Worm (Caenorhabditis elegans): ENCODE measurements around the gene cul-2.

ce11 chrIII:13654950-13655349, 32.1 kb upstream of the cul-2 start:
- TF ChIP-seq eyg-1 (tag; optimal IDR thresholded peaks at IDR 0.05) = no peak
- TF ChIP-seq rnt-1 (tag; optimal IDR thresholded peaks at IDR 0.05) = no peak
- no peak for TF ChIP-seq elt-4 (tag; optimal IDR thresholded peaks at IDR 0.05)
- no peak for TF ChIP-seq ama-1 (optimal IDR thresholded peaks at IDR 0.05)
- no peak for TF ChIP-seq che-1 (tag; optimal IDR thresholded peaks at IDR 0.05)
- no peak for TF ChIP-seq lim-6 (tag; optimal IDR thresholded peaks at IDR 0.05)
- no peak for TF ChIP-seq pax-1 (tag; optimal IDR thresholded peaks at IDR 0.05)
- no peak for TF ChIP-seq F13H6.1 (tag; optimal IDR thresholded peaks at IDR 0.05)
- TF ChIP-seq ref-2 (tag; optimal IDR thresholded peaks at IDR 0.05) = peak; percentile 5
- no peak for TF ChIP-seq unc-86 (tag; optimal IDR thresholded peaks at IDR 0.05)
- no peak for TF ChIP-seq lin-11 (tag; optimal IDR thresholded peaks at IDR 0.05)
- TF ChIP-seq sox-4 (tag; optimal IDR thresholded peaks at IDR 0.05) = no peak
- TF ChIP-seq ceh-30 (tag; optimal IDR thresholded peaks at IDR 0.05) = no peak
- TF ChIP-seq tbx-2 (tag; optimal IDR thresholded peaks at IDR 0.05) = no peak

Data from whole organism, late embryonic.